Fruit fly (Drosophila melanogaster): Measurements from ENCODE around the gene CG9686.

The CG9686 gene

DNA sequence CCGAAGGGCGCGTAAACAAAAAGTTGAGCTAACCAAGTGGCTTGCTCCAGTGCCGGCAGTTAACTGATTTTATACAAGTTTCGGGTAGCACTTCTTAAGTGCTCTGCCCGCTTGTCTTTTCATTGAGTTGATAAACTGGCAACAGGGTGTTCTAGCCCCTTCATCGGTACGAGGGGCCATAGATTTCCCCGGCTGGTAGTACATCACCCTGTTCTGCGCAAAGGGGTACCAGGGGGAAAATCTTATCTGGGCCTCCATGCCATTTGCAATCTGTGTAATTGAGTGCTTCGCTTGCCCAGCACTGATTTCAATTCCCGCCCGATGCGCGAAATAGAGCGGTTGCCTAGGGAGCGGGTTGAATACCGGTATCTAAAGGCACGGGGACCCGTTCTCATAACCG, 8.0 kb upstream of the CG9686 start, which contains the start of gene CG45061:
CG45061 (minus strand) TSS at position 71 of the 400 bp plus-strand sequence.
- peak; percentile 33 for TF ChIP-seq h (GFP tag; optimal IDR thresholded peaks at IDR 0.05)
- TF ChIP-seq fru (GFP tag; optimal IDR thresholded peaks at IDR 0.05): peak; percentile 11
- no peak for TF ChIP-seq rgr (GFP tag; optimal IDR thresholded peaks at IDR 0.05)

DNA sequence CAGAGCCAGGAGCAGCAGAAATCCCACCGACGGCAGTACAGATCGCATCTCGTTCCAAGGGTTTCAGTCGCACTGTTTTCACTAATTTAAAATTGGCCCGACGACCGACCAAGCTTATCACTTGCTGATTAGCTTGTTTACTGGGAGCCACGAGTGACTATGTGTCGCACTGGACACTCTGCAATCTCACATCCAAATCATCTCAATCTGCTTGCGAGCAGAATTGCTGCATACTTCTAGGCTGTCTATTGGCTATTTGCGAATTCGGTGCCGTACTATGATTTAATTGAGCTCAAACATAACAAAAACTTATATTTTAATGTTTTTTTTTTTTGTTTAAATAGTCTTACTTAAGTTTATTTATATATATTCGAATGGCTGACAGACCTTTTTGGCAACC, 5.8 kb upstream of the CG9686 start, which contains the start of gene CG32695:
CG32695 (minus strand) TSS at position 141 of the 400 bp plus-strand sequence.
- TF ChIP-seq Rel (GFP tag; optimal IDR thresholded peaks at IDR 0.05): no peak
- TF ChIP-seq Rel (tag; optimal IDR thresholded peaks at IDR 0.05): peak; percentile 32
- TF ChIP-seq Mio (GFP tag; optimal IDR thresholded peaks at IDR 0.05): no peak
- no peak for TF ChIP-seq psq (GFP tag; optimal IDR thresholded peaks at IDR 0.05)

dm6 chrX:9875948-9876853, 3.5 kb upstream of the CG9686 start, which contains the start of gene CG15247:
Gene CG15247 (minus strand): TSS chrX:9876672.
- TF ChIP-seq Dfd (GFP tag; optimal IDR thresholded peaks at IDR 0.05) (no peak), Vsx2 (GFP tag; optimal IDR thresholded peaks at IDR 0.05; ENCODE audit: partially characterized antibody) (no peak), dl (GFP tag; optimal IDR thresholded peaks at IDR 0.05; ENCODE audit: insufficient read depth in 1 of 2, partially characterized antibody in 2 of 2) (no peak), Sp1 (GFP tag; optimal IDR thresholded peaks at IDR 0.05) (no peak), lola (GFP tag; optimal IDR thresholded peaks at IDR 0.05) (no peak), CrebA (GFP tag; optimal IDR thresholded peaks at IDR 0.05; ENCODE audit: borderline replicate concordance) (no peak), woc (GFP tag; optimal IDR thresholded peaks at IDR 0.05) (no peak), Jra (GFP tag; optimal IDR thresholded peaks at IDR 0.05) (no peak), GATAd (GFP tag; optimal IDR thresholded peaks at IDR 0.05) (no peak), HLH106 (tag; optimal IDR thresholded peaks at IDR 0.05) (peak; percentile 12), dmrt93B (GFP tag; optimal IDR thresholded peaks at IDR 0.05) (no peak), pan (optimal IDR thresholded peaks at IDR 0.05) (no peak), sage (GFP tag; optimal IDR thresholded peaks at IDR 0.05) (no peak), CG32264 (GFP tag; optimal IDR thresholded peaks at IDR 0.05) (no peak), Myc (optimal IDR thresholded peaks at IDR 0.05) (no peak), Dif (GFP tag; optimal IDR thresholded peaks at IDR 0.05; ENCODE audit: partially characterized antibody) (no peak), usp (GFP tag; optimal IDR thresholded peaks at IDR 0.05) (no peak), Hr78 (GFP tag; optimal IDR thresholded peaks at IDR 0.05) (no peak), Hr83 (GFP tag; optimal IDR thresholded peaks at IDR 0.05; ENCODE audit: poor library complexity, severe bottlenecking) (no peak), dsf (GFP tag; optimal IDR thresholded peaks at IDR 0.05; ENCODE audit: borderline replicate concordance) (no peak), OdsH (GFP tag; optimal IDR thresholded peaks at IDR 0.05) (peak; percentile 14), Mio (GFP tag; optimal IDR thresholded peaks at IDR 0.05) (no peak), brk (GFP tag; optimal IDR thresholded peaks at IDR 0.05) (no peak), Rel (GFP tag; optimal IDR thresholded peaks at IDR 0.05) (no peak), Rel (tag; optimal IDR thresholded peaks at IDR 0.05) (no peak), foxo (GFP tag; optimal IDR thresholded peaks at IDR 0.05) (peak in 1 of 2 experiments; percentile 44), fru (GFP tag; optimal IDR thresholded peaks at IDR 0.05) (peak; percentile 20), Hnf4 (GFP tag; optimal IDR thresholded peaks at IDR 0.05) (peak; percentile 9), jim (GFP tag; optimal IDR thresholded peaks at IDR 0.05) (no peak), N (GFP tag; optimal IDR thresholded peaks at IDR 0.05) (no peak), CG9705 (GFP tag; optimal IDR thresholded peaks at IDR 0.05) (no peak), rgr (GFP tag; optimal IDR thresholded peaks at IDR 0.05) (peak; percentile 20), psq (GFP tag; optimal IDR thresholded peaks at IDR 0.05) (no peak), tai (GFP tag; optimal IDR thresholded peaks at IDR 0.05) (no peak), br (GFP tag; optimal IDR thresholded peaks at IDR 0.05) (peak; percentile 16), h (GFP tag; optimal IDR thresholded peaks at IDR 0.05) (peak; percentile 26), sv (GFP tag; optimal IDR thresholded peaks at IDR 0.05) (peak; percentile 18), Abd-B (GFP tag; optimal IDR thresholded peaks at IDR 0.05) (no peak), ey (GFP tag; optimal IDR thresholded peaks at IDR 0.05) (peak; percentile 17)
